Fruit fly (Drosophila melanogaster) whole organism, prepupa: ENCODE measurements around the gene ImpE1.

Experiments
- Blimp-1 ChIP-seq: fragments of 200-800 bp; sonication (Bioruptor generic); optimal IDR thresholded peaks from 3 replicates; lab custom pipeline; 2017; ENCODE audit warnings: missing biosample characterization, missing genetic modification characterization, mild to moderate bottlenecking, moderate library complexity, missing genetic modification reagents
- CG10631 ChIP-seq: fragments of 200-800 bp; sonication (Bioruptor generic); optimal IDR thresholded peaks from 2 replicates; lab custom pipeline; 2016; ENCODE audit warnings: missing biosample characterization, missing genetic modification characterization
- CG10669 ChIP-seq: fragments of 200-800 bp; sonication (Bioruptor generic); optimal IDR thresholded peaks from 3 replicates; lab custom pipeline; 2018; ENCODE audit warnings: missing biosample characterization, mild to moderate bottlenecking, missing genetic modification characterization, moderate library complexity
- CG11294 ChIP-seq: fragments of 200-800 bp; sonication (Bioruptor generic); IDR thresholded peaks from 2 replicates; pipeline ENCODE4 v1.3.6; 2022; ENCODE audit warnings: missing biosample characterization, missing genetic modification characterization
- CG11762 ChIP-seq: fragments of 200-800 bp; sonication (Bioruptor generic); optimal IDR thresholded peaks from 3 replicates; lab custom pipeline; 2016; ENCODE audit warnings: missing biosample characterization, missing genetic modification characterization; ENCODE audit not compliant: insufficient read depth
- CG11902 ChIP-seq: fragments of 200-800 bp; sonication (Bioruptor generic); optimal IDR thresholded peaks from 3 replicates; lab custom pipeline; 2016; ENCODE audit warnings: missing biosample characterization, missing genetic modification characterization
- CG15336 ChIP-seq: fragments of 200-800 bp; sonication (Bioruptor generic); IDR thresholded peaks from 2 replicates; pipeline ENCODE4 v1.3.6; 2022; ENCODE audit warnings: missing biosample characterization, missing genetic modification characterization
- CG1621 ChIP-seq: fragments of 200-800 bp; sonication (Bioruptor generic); optimal IDR thresholded peaks from 3 replicates; lab custom pipeline; 2018; ENCODE audit warnings: missing biosample characterization, mild to moderate bottlenecking, missing genetic modification characterization
- CG16779 ChIP-seq: fragments of 200-800 bp; sonication (Bioruptor generic); optimal IDR thresholded peaks from 3 replicates; lab custom pipeline; 2017; ENCODE audit warnings: missing biosample characterization, mild to moderate bottlenecking, missing genetic modification characterization
- CG3032 ChIP-seq: fragments of 200-800 bp; optimal IDR thresholded peaks from 2 replicates; lab custom pipeline; 2019; ENCODE audit warnings: missing biosample characterization, mild to moderate bottlenecking, missing genetic modification characterization, moderate library complexity
- CG31627 ChIP-seq: fragments of 200-800 bp; sonication (Bioruptor generic); optimal IDR thresholded peaks from 3 replicates; lab custom pipeline; 2016; ENCODE audit warnings: missing biosample characterization, missing genetic modification characterization
- CG34406 ChIP-seq: fragments of 200-800 bp; sonication (Bioruptor generic); optimal IDR thresholded peaks from 3 replicates; lab custom pipeline; 2016; ENCODE audit warnings: missing biosample characterization, missing genetic modification characterization
- CG3919 ChIP-seq: fragments of 200-800 bp; sonication (Bioruptor generic); optimal IDR thresholded peaks from 3 replicates; lab custom pipeline; 2016; ENCODE audit warnings: missing biosample characterization, missing genetic modification characterization
- CG4318 ChIP-seq: fragments of 200-800 bp; sonication (Bioruptor generic); optimal IDR thresholded peaks from 3 replicates; lab custom pipeline; 2017; ENCODE audit warnings: missing biosample characterization, mild to moderate bottlenecking, missing genetic modification characterization
- CG6163 ChIP-seq: fragments of 200-800 bp; sonication (Bioruptor generic); IDR thresholded peaks from 3 replicates; pipeline ENCODE4 v1.3.6; 2022; ENCODE audit warnings: missing biosample characterization, missing genetic modification characterization
- CG6808 ChIP-seq: fragments of 200-800 bp; sonication (Bioruptor generic); optimal IDR thresholded peaks from 3 replicates; lab custom pipeline; 2017; ENCODE audit warnings: missing biosample characterization, missing genetic modification characterization, mild to moderate bottlenecking, moderate library complexity, missing genetic modification reagents
- CG6854 ChIP-seq: fragments of 200-800 bp; sonication (Bioruptor generic); optimal IDR thresholded peaks from 2 replicates; lab custom pipeline; 2017; ENCODE audit warnings: missing biosample characterization, mild to moderate bottlenecking, missing genetic modification characterization
- CG8119 ChIP-seq: fragments of 200-800 bp; sonication (Bioruptor generic); IDR thresholded peaks from 3 replicates; pipeline ENCODE4 v1.3.6; 2022; ENCODE audit warnings: missing biosample characterization, missing genetic modification characterization
- CG8319 ChIP-seq: fragments of 200-800 bp; sonication (Bioruptor generic); optimal IDR thresholded peaks from 3 replicates; lab custom pipeline; 2016; ENCODE audit warnings: missing biosample characterization, missing genetic modification characterization
- CG8632 ChIP-seq: fragments of 200-800 bp; sonication (Bioruptor generic); optimal IDR thresholded peaks from 3 replicates; lab custom pipeline; 2016; ENCODE audit warnings: missing biosample characterization, missing genetic modification characterization
- CG9139 ChIP-seq: fragments of 200-800 bp; sonication (Bioruptor generic); optimal IDR thresholded peaks from 3 replicates; lab custom pipeline; 2017; ENCODE audit warnings: missing biosample characterization, mild to moderate bottlenecking, missing genetic modification characterization
- Eip75B ChIP-seq: fragments of 200-800 bp; sonication (Bioruptor generic); optimal IDR thresholded peaks from 3 replicates; lab custom pipeline; 2016; ENCODE audit warnings: missing biosample characterization, missing genetic modification characterization
- Eip78C ChIP-seq: fragments of 200-800 bp; sonication (Bioruptor generic); peaks from one replicate; lab custom pipeline; 2016; ENCODE audit warnings: missing biosample characterization, missing genetic modification characterization
- Eip93F ChIP-seq: fragments of 200-800 bp; sonication (Bioruptor generic); optimal IDR thresholded peaks from 2 replicates; lab custom pipeline; 2016; ENCODE audit warnings: missing biosample characterization, mild to moderate bottlenecking, missing genetic modification characterization
- Ets21C ChIP-seq: fragments of 200-800 bp; sonication (Bioruptor generic); optimal IDR thresholded peaks from 3 replicates; lab custom pipeline; 2016; ENCODE audit warnings: missing biosample characterization, missing genetic modification characterization
- Gug ChIP-seq: fragments of 200-800 bp; sonication (Bioruptor generic); IDR thresholded peaks from 2 replicates; pipeline ENCODE4 v1.3.6; 2022; ENCODE audit warnings: missing biosample characterization, missing genetic modification characterization
- Hr39 ChIP-seq: fragments of 200-800 bp; sonication (Bioruptor generic); optimal IDR thresholded peaks from 2 replicates; lab custom pipeline; 2016; ENCODE audit warnings: missing biosample characterization, missing genetic modification characterization
- Hr4 ChIP-seq: fragments of 200-800 bp; sonication (Bioruptor generic); optimal IDR thresholded peaks from 3 replicates; lab custom pipeline; 2016; ENCODE audit warnings: missing biosample characterization, missing genetic modification characterization
- Lpt ChIP-seq: fragments of 200-800 bp; sonication (Bioruptor generic); optimal IDR thresholded peaks from 3 replicates; lab custom pipeline; 2016; ENCODE audit warnings: missing biosample characterization, missing genetic modification characterization
- Met ChIP-seq: fragments of 200-800 bp; sonication (Bioruptor generic); optimal IDR thresholded peaks from 3 replicates; lab custom pipeline; 2016; ENCODE audit warnings: missing biosample characterization, missing genetic modification characterization
- OdsH ChIP-seq: fragments of 200-800 bp; sonication (Bioruptor generic); optimal IDR thresholded peaks from 3 replicates; lab custom pipeline; 2016; ENCODE audit warnings: missing biosample characterization, missing genetic modification characterization
- Smox ChIP-seq: fragments of 200-800 bp; sonication (Bioruptor generic); optimal IDR thresholded peaks from 3 replicates; lab custom pipeline; 2016; ENCODE audit warnings: missing biosample characterization, missing genetic modification characterization
- Sox102F ChIP-seq: fragments of 200-800 bp; sonication (Bioruptor generic); optimal IDR thresholded peaks from 2 replicates; lab custom pipeline; 2016; ENCODE audit warnings: missing biosample characterization, mild to moderate bottlenecking, missing genetic modification characterization
- Sox14 ChIP-seq: fragments of 200-800 bp; sonication (Bioruptor generic); optimal IDR thresholded peaks from 3 replicates; lab custom pipeline; 2016; ENCODE audit warnings: missing biosample characterization, missing genetic modification characterization
- achi ChIP-seq: fragments of 200-800 bp; sonication (Bioruptor generic); optimal IDR thresholded peaks from 3 replicates; lab custom pipeline; 2016; ENCODE audit warnings: missing biosample characterization, missing genetic modification characterization
- acj6 ChIP-seq: fragments of 200-800 bp; sonication (Bioruptor generic); optimal IDR thresholded peaks from 3 replicates; lab custom pipeline; 2016; ENCODE audit warnings: missing biosample characterization, missing genetic modification characterization
- cyc ChIP-seq: fragments of 200-800 bp; sonication (Bioruptor generic); optimal IDR thresholded peaks from 3 replicates; lab custom pipeline; 2016; ENCODE audit warnings: missing biosample characterization, missing genetic modification characterization
- dac ChIP-seq: fragments of 200-800 bp; sonication (Bioruptor generic); optimal IDR thresholded peaks from 2 replicates; lab custom pipeline; 2017; ENCODE audit warnings: missing biosample characterization, mild to moderate bottlenecking, missing genetic modification characterization
- dsx ChIP-seq: fragments of 200-800 bp; optimal IDR thresholded peaks from 3 replicates; lab custom pipeline; 2019; ENCODE audit warnings: missing biosample characterization, mild to moderate bottlenecking, missing genetic modification characterization, moderate library complexity; ENCODE audit not compliant: poor library complexity, severe bottlenecking
- eg ChIP-seq: fragments of 200-800 bp; sonication (Bioruptor generic); IDR thresholded peaks from 3 replicates; pipeline ENCODE4 v1.3.6; 2022; ENCODE audit warnings: missing biosample characterization, missing genetic modification characterization
- esn ChIP-seq: fragments of 200-800 bp; sonication (Bioruptor generic); optimal IDR thresholded peaks from 2 replicates; lab custom pipeline; 2016; ENCODE audit warnings: missing biosample characterization, mild to moderate bottlenecking, missing genetic modification characterization, moderate library complexity
- fd59A ChIP-seq: fragments of 200-800 bp; sonication (Bioruptor generic); optimal IDR thresholded peaks from 2 replicates; lab custom pipeline; 2017; ENCODE audit warnings: missing biosample characterization, mild to moderate bottlenecking, missing genetic modification characterization, missing genetic modification reagents
- fd85E ChIP-seq: fragments of 200-800 bp; sonication (Bioruptor generic); optimal IDR thresholded peaks from 3 replicates; lab custom pipeline; 2016; ENCODE audit warnings: missing biosample characterization, missing genetic modification characterization
- lz ChIP-seq: fragments of 200-800 bp; sonication (Bioruptor generic); optimal IDR thresholded peaks from 3 replicates; lab custom pipeline; 2016; ENCODE audit warnings: missing biosample characterization, missing genetic modification characterization
- net ChIP-seq: fragments of 200-800 bp; sonication (Bioruptor generic); optimal IDR thresholded peaks from 3 replicates; lab custom pipeline; 2016; ENCODE audit warnings: missing biosample characterization, missing genetic modification characterization
- pdm3 ChIP-seq: fragments of 200-800 bp; sonication (Bioruptor generic); optimal IDR thresholded peaks from 3 replicates; lab custom pipeline; 2016; ENCODE audit warnings: missing biosample characterization, missing genetic modification characterization
- salr ChIP-seq, 2 experiments: fragments of 200-800 bp; sonication (Bioruptor generic); optimal IDR thresholded peaks; 3 replicates each; lab custom pipeline; 2016 to 2018; ENCODE audit warnings: missing biosample characterization in 2 of 2, missing genetic modification characterization in 2 of 2, mild to moderate bottlenecking in 1 of 2
- spab ChIP-seq: fragments of 200-800 bp; sonication (Bioruptor generic); optimal IDR thresholded peaks from 2 replicates; lab custom pipeline; 2017; ENCODE audit warnings: missing biosample characterization, mild to moderate bottlenecking, missing genetic modification characterization, missing genetic modification reagents
- ss ChIP-seq, 2 experiments: fragments of 200-800 bp; sonication (Bioruptor generic); optimal IDR thresholded peaks; 2 replicates in 1 of 2; 3 replicates in 1 of 2; lab custom pipeline; 2017 to 2018; ENCODE audit warnings: mild to moderate bottlenecking in 2 of 2, missing biosample characterization in 2 of 2, missing genetic modification characterization in 2 of 2, moderate library complexity in 1 of 2
- svp ChIP-seq: fragments of 200-800 bp; sonication (Bioruptor generic); peaks from one replicate; lab custom pipeline; 2016; ENCODE audit warnings: missing biosample characterization, missing genetic modification characterization
- topi ChIP-seq: fragments of 200-800 bp; sonication (Bioruptor generic); optimal IDR thresholded peaks from 3 replicates; lab custom pipeline; 2016; ENCODE audit warnings: missing biosample characterization, missing genetic modification characterization
- vri ChIP-seq: fragments of 200-800 bp; sonication (Bioruptor generic); optimal IDR thresholded peaks from 3 replicates; lab custom pipeline; 2016; ENCODE audit warnings: missing biosample characterization, mild to moderate bottlenecking, missing genetic modification characterization

The ImpE1 gene

dm6 chr3L:8385055-8385454 lies 12.8 kb downstream of the ImpE1 start:
- TF ChIP-seq esn (GFP tag; lab: Kevin White, UChicago) (peak; percentile 82), Hr39 (GFP tag; lab: Kevin White, UChicago) (peak; percentile 81), topi (GFP tag; lab: Kevin White, UChicago) (peak; percentile 84), fd59A (GFP tag; lab: Kevin White, UChicago) (peak; percentile 78), Blimp-1 (GFP tag; lab: Kevin White, UChicago) (peak; percentile 48), Hr4 (GFP tag; lab: Kevin White, UChicago) (peak; percentile 81), CG3032 (peak; percentile 79), dac (peak; percentile 54), achi (GFP tag; lab: Kevin White, UChicago) (peak; percentile 86), salr (GFP tag; optimal IDR thresholded peaks at IDR 0.05; lab: Kevin White, UChicago) (peak; percentile 61 to 87), CG6854 (peak; percentile 28), dsx (GFP tag; lab: Kevin White, UChicago) (peak; percentile 70), CG3919 (GFP tag; lab: Kevin White, UChicago) (peak; percentile 88), CG11902 (GFP tag; lab: Kevin White, UChicago) (peak; percentile 81), CG8119 (GFP tag; lab: Robert Waterston, UW) (peak; percentile 82), Eip75B (GFP tag; lab: Kevin White, UChicago) (peak; percentile 88), CG16779 (tag; lab: Kevin White, UChicago) (peak; percentile 73), Met (peak; percentile 77), CG10669 (GFP tag; lab: Kevin White, UChicago) (peak; percentile 84), CG10631 (GFP tag; lab: Kevin White, UChicago) (peak; percentile 83), CG34406 (GFP tag; lab: Kevin White, UChicago) (peak; percentile 83), Sox14 (GFP tag; lab: Kevin White, UChicago) (peak; percentile 86), lz (peak; percentile 60), Smox (GFP tag; lab: Kevin White, UChicago) (peak; percentile 68), vri (GFP tag; lab: Kevin White, UChicago) (peak; percentile 20), CG31627 (GFP tag; lab: Kevin White, UChicago) (peak; percentile 68), net (GFP tag; lab: Kevin White, UChicago) (peak; percentile 87), eg (peak; percentile 60), Ets21C (peak; percentile 47), CG1621 (tag; lab: Kevin White, UChicago) (peak; percentile 66), CG4318 (GFP tag; lab: Kevin White, UChicago) (peak; percentile 82), cyc (GFP tag; lab: Kevin White, UChicago) (peak; percentile 70), spab (peak; percentile 74), CG8632 (GFP tag; lab: Kevin White, UChicago) (peak; percentile 83), CG8319 (GFP tag; lab: Kevin White, UChicago) (peak; percentile 69), Sox102F (peak; percentile 83), CG11294 (GFP tag; lab: Robert Waterston, UW) (peak; percentile 16; the same call in 1 of the 2 replicates), Eip78C (GFP tag; lab: Kevin White, UChicago) (peak; percentile 97), ss (GFP tag; optimal IDR thresholded peaks at IDR 0.05; lab: Kevin White, UChicago) (peak in 1 of 2 experiments; percentile 83), OdsH (GFP tag; lab: Kevin White, UChicago) (peak; percentile 86), CG6163 (peak; percentile 79), CG15336 (GFP tag; lab: Robert Waterston, UW) (peak; percentile 85), Gug (GFP tag; lab: Robert Waterston, UW) (peak; percentile 62), CG11762 (GFP tag; lab: Kevin White, UChicago) (peak; percentile 85), fd85E (GFP tag; lab: Kevin White, UChicago) (peak; percentile 57), CG9139 (GFP tag; lab: Kevin White, UChicago) (peak; percentile 56), pdm3 (GFP tag; lab: Kevin White, UChicago) (peak; percentile 87), svp (peak; percentile 89), CG6808 (peak; percentile 85), Lpt (peak; percentile 70), Eip93F (GFP tag; lab: Kevin White, UChicago) (no peak), acj6 (GFP tag; lab: Kevin White, UChicago) (peak; percentile 86)
